Worm (Caenorhabditis elegans): ENCODE measurements around the gene F23F12.12.

DNA sequence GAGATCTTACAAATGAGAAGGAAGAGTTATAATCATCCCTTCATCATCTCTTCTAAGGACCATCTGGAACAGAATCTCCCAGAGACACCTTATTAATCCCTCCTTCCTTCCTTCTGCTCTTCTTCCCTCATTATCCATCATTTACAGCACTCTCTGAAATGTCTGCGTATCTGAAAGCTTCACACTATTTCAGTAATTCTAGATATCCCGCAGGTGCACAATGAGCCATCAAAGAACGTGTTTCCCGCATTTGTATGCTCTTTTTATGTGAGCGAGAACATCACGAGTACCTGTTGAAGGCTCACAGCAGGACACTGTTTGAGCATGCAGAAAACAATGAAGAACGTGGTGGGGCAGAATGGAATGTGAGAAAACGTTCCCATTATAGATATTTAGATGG is 31.6 kb upstream of the F23F12.12 start:
- TF ChIP-seq elt-3 (tag; optimal IDR thresholded peaks at IDR 0.05) (no peak), unc-62 (GFP tag; optimal IDR thresholded peaks at IDR 0.05) (no peak), lin-39 (tag; optimal IDR thresholded peaks at IDR 0.05) (no peak), jun-1 (tag; optimal IDR thresholded peaks at IDR 0.05) (no peak), nhr-11 (tag; optimal IDR thresholded peaks at IDR 0.05) (no peak), tbx-2 (tag; optimal IDR thresholded peaks at IDR 0.05) (no peak), dpl-1 (GFP tag; optimal IDR thresholded peaks at IDR 0.05) (no peak)
